Fruit fly (Drosophila melanogaster): ENCODE measurements around the gene Fdx2.

Fdx2 gene

dm6 chr3L:4259102-4259558 lies 33.2 kb upstream of the Fdx2 start, which contains the start of the genes CG15011 and CG1309:
Gene CG15011 (minus strand): TSS chr3L:4259152.
Gene CG1309 (plus strand): TSS chr3L:4259430.
- TF ChIP-seq CG15514 (GFP tag; optimal IDR thresholded peaks at IDR 0.05) (peak; percentile 100), luna (GFP tag; optimal IDR thresholded peaks at IDR 0.05) (peak; percentile 86), Trl (optimal IDR thresholded peaks at IDR 0.05) (no peak), Trl (GFP tag; optimal IDR thresholded peaks at IDR 0.05) (peak; percentile 82), bsh (GFP tag; optimal IDR thresholded peaks at IDR 0.05) (peak; percentile 33 to 83), chinmo (GFP tag; IDR thresholded peaks at IDR 0.05; ENCODE audit: partially characterized antibody) (0 out of 4 replicates have a peak, but pooled peaks have one; percentile 32), CG13287 (GFP tag; IDR thresholded peaks at IDR 0.05; ENCODE audit: partially characterized antibody) (peak; percentile 64; the same call in 1 of the 2 replicates), nerfin-2 (GFP tag; IDR thresholded peaks at IDR 0.05; ENCODE audit: partially characterized antibody) (no peak), chm (GFP tag; IDR thresholded peaks at IDR 0.05) (0 out of 2 replicates have a peak, but pooled peaks have one; percentile 49), Nf-YB (GFP tag; optimal IDR thresholded peaks at IDR 0.05) (peak; percentile 66), hbn (GFP tag; IDR thresholded peaks at IDR 0.05; ENCODE audit: partially characterized antibody) (no peak), CG9215 (GFP tag; IDR thresholded peaks at IDR 0.05) (peak; percentile 73), sug (tag; optimal IDR thresholded peaks at IDR 0.05) (peak; percentile 92), abd-A (tag; optimal IDR thresholded peaks at IDR 0.05) (peak; percentile 85), Mrtf (GFP tag; IDR thresholded peaks at IDR 0.05) (peak; percentile 58; the same call in 1 of the 3 replicates), Rx (GFP tag; IDR thresholded peaks at IDR 0.05) (peak; percentile 59), CG12769 (tag; optimal IDR thresholded peaks at IDR 0.05) (peak; percentile 94), zen2 (GFP tag; IDR thresholded peaks at IDR 0.05; ENCODE audit: partially characterized antibody) (no peak), Rfx (GFP tag; IDR thresholded peaks at IDR 0.05) (peak; percentile 82; the same call in 1 of the 2 replicates), CG8388 (GFP tag; optimal IDR thresholded peaks at IDR 0.05) (peak; percentile 84), CG15479 (GFP tag; optimal IDR thresholded peaks at IDR 0.05) (no peak), CG3281 (GFP tag; optimal IDR thresholded peaks at IDR 0.05) (peak; percentile 99), CG4617 (GFP tag; optimal IDR thresholded peaks at IDR 0.05; ENCODE audit: borderline replicate concordance) (peak; percentile 91), sob (GFP tag; IDR thresholded peaks at IDR 0.05) (peak; percentile 78), grn (GFP tag; optimal IDR thresholded peaks at IDR 0.05) (peak; percentile 50), Dp (GFP tag; optimal IDR thresholded peaks at IDR 0.05) (peak; percentile 12), CG10431 (GFP tag; optimal IDR thresholded peaks at IDR 0.05) (peak; percentile 16), oc (tag; optimal IDR thresholded peaks at IDR 0.05) (peak; percentile 66), sd (tag; optimal IDR thresholded peaks at IDR 0.05) (peak; percentile 99), sr (GFP tag; IDR thresholded peaks at IDR 0.05) (no peak), Nf-YC (tag; optimal IDR thresholded peaks at IDR 0.05) (peak; percentile 79), pum (GFP tag; optimal IDR thresholded peaks at IDR 0.05) (peak; percentile 86), knrl (GFP tag; IDR thresholded peaks at IDR 0.05; ENCODE audit: partially characterized antibody) (peak; percentile 69), Max (GFP tag; optimal IDR thresholded peaks at IDR 0.05) (peak; percentile 84), CG10959 (GFP tag; IDR thresholded peaks at IDR 0.05) (peak; percentile 22; the same call in 1 of the 2 replicates), unc-4 (GFP tag; IDR thresholded peaks at IDR 0.05; ENCODE audit: partially characterized antibody) (peak; percentile 48), CG32772 (GFP tag; IDR thresholded peaks at IDR 0.05) (peak; percentile 81), CG16863 (GFP tag; optimal IDR thresholded peaks at IDR 0.05) (peak; percentile 83), ash1 (GFP tag; optimal IDR thresholded peaks at IDR 0.05) (no peak), corto (GFP tag; optimal IDR thresholded peaks at IDR 0.05) (no peak), Opbp (GFP tag; IDR thresholded peaks at IDR 0.05; ENCODE audit: partially characterized antibody) (no peak), Atf6 (GFP tag; IDR thresholded peaks at IDR 0.05) (peak; percentile 70; the same call in 1 of the 2 replicates), Doc3 (GFP tag; IDR thresholded peaks at IDR 0.05; ENCODE audit: partially characterized antibody) (0 out of 3 replicates have a peak, but pooled peaks have one; percentile 40), repo (GFP tag; optimal IDR thresholded peaks at IDR 0.05) (peak; percentile 74), ato (GFP tag; IDR thresholded peaks at IDR 0.05; ENCODE audit: partially characterized antibody) (no peak), nmo (GFP tag; optimal IDR thresholded peaks at IDR 0.05) (peak; percentile 92), al (GFP tag; IDR thresholded peaks at IDR 0.05) (peak; percentile 78), kni (GFP tag; optimal IDR thresholded peaks at IDR 0.05) (peak; percentile 59), cad (GFP tag; optimal IDR thresholded peaks at IDR 0.05) (no peak)
